Fruit fly (Drosophila melanogaster) whole organism, embryonic: ENCODE measurements around the gene Cbl.

Source experiments
- Antp ChIP-seq: fragments of 200-800 bp; sonication (Bioruptor generic); optimal IDR thresholded peaks from 3 replicates; lab custom pipeline; 2016; ENCODE audit warnings: missing biosample characterization, missing genetic modification characterization
- BtbVII ChIP-seq: fragments of 200-800 bp; sonication (Bioruptor generic); optimal IDR thresholded peaks from 3 replicates; lab custom pipeline; 2017; ENCODE audit warnings: missing biosample characterization, mild to moderate bottlenecking, missing genetic modification characterization
- CG10267 ChIP-seq: fragments of 200-800 bp; sonication (Bioruptor generic); optimal IDR thresholded peaks from 2 replicates; lab custom pipeline; 2018; ENCODE audit warnings: missing biosample characterization, mild to moderate bottlenecking, missing genetic modification characterization, moderate library complexity
- CG10366 ChIP-seq: fragments of 200-800 bp; sonication (Bioruptor generic); IDR thresholded peaks from 2 replicates; pipeline ENCODE4 v1.3.6; 2022; ENCODE audit warnings: missing biosample characterization, missing genetic modification characterization
- CG10959 ChIP-seq: fragments of 200-800 bp; sonication (Bioruptor generic); IDR thresholded peaks from 2 replicates; pipeline ENCODE4 v1.3.6; 2022; ENCODE audit warnings: missing biosample characterization, missing genetic modification characterization
- CG10979 ChIP-seq: fragments of 200-800 bp; sonication (Bioruptor generic); optimal IDR thresholded peaks from 2 replicates; lab custom pipeline; 2018; ENCODE audit warnings: missing biosample characterization, mild to moderate bottlenecking, missing genetic modification characterization, moderate library complexity
- CG11504 ChIP-seq: fragments of 200-800 bp; sonication (Bioruptor generic); optimal IDR thresholded peaks from 3 replicates; lab custom pipeline; 2019; ENCODE audit warnings: missing biosample characterization, mild to moderate bottlenecking, missing genetic modification characterization, moderate library complexity
- CG12391 ChIP-seq: fragments of 200-800 bp; sonication (Bioruptor generic); optimal IDR thresholded peaks from 3 replicates; lab custom pipeline; 2018; ENCODE audit warnings: missing biosample characterization, mild to moderate bottlenecking, missing genetic modification characterization, moderate library complexity
- CG14014 ChIP-seq: fragments of 200-800 bp; sonication (Bioruptor generic); IDR thresholded peaks from 2 replicates; pipeline ENCODE4 v1.3.6; 2022; ENCODE audit warnings: missing biosample characterization, missing genetic modification characterization
- CG17328 ChIP-seq: fragments of 200-800 bp; sonication (Bioruptor generic); IDR thresholded peaks from 2 replicates; pipeline ENCODE4 v1.3.6; 2022; ENCODE audit warnings: missing biosample characterization, missing genetic modification characterization
- CG17568 ChIP-seq: fragments of 200-800 bp; sonication (Bioruptor generic); optimal IDR thresholded peaks from 2 replicates; lab custom pipeline; 2018; ENCODE audit warnings: missing biosample characterization, mild to moderate bottlenecking, missing genetic modification characterization, moderate library complexity
- CG18476 ChIP-seq: fragments of 200-800 bp; sonication (Bioruptor generic); optimal IDR thresholded peaks from 2 replicates; lab custom pipeline; 2016; ENCODE audit warnings: missing biosample characterization, mild to moderate bottlenecking, missing genetic modification characterization
- CG2875 ChIP-seq: fragments of 200-800 bp; sonication (Bioruptor generic); optimal IDR thresholded peaks from 2 replicates; lab custom pipeline; 2017; ENCODE audit warnings: missing biosample characterization, mild to moderate bottlenecking, missing genetic modification characterization, missing genetic modification reagents
- CG31441 ChIP-seq: fragments of 200-800 bp; sonication (Bioruptor generic); IDR thresholded peaks from 2 replicates; pipeline ENCODE4 v1.3.6; 2022; ENCODE audit warnings: missing biosample characterization, missing genetic modification characterization
- CG32772 ChIP-seq: fragments of 200-800 bp; sonication (Bioruptor generic); IDR thresholded peaks from 2 replicates; pipeline ENCODE4 v1.3.6; 2022; ENCODE audit warnings: missing biosample characterization, missing genetic modification characterization
- CG42726 ChIP-seq: fragments of 200-800 bp; sonication (Bioruptor generic); IDR thresholded peaks from 2 replicates; pipeline ENCODE4 v1.3.6; 2022; ENCODE audit warnings: missing biosample characterization, missing genetic modification characterization; ENCODE audit not compliant: partially characterized antibody
- CG4617 ChIP-seq: fragments of 200-800 bp; sonication (Bioruptor generic); optimal IDR thresholded peaks from 3 replicates; lab custom pipeline; 2016; ENCODE audit warnings: missing biosample characterization, missing genetic modification characterization, borderline replicate concordance
- CG4820 ChIP-seq: fragments of 200-800 bp; sonication (Bioruptor generic); optimal IDR thresholded peaks from 3 replicates; lab custom pipeline; 2016; ENCODE audit warnings: missing biosample characterization, missing genetic modification characterization
- CG5180 ChIP-seq: fragments of 200-800 bp; sonication (Bioruptor generic); optimal IDR thresholded peaks from 3 replicates; lab custom pipeline; 2017; ENCODE audit warnings: missing biosample characterization, missing genetic modification characterization, mild to moderate bottlenecking, moderate library complexity, missing genetic modification reagents
- CG6689 ChIP-seq: fragments of 200-800 bp; sonication (Bioruptor generic); IDR thresholded peaks from 2 replicates; pipeline ENCODE4 v1.3.6; 2022; ENCODE audit warnings: missing biosample characterization, missing genetic modification characterization
- CG7745 ChIP-seq: fragments of 200-800 bp; sonication (Bioruptor generic); optimal IDR thresholded peaks from 2 replicates; lab custom pipeline; 2018; ENCODE audit warnings: missing biosample characterization, mild to moderate bottlenecking, missing genetic modification characterization, moderate library complexity
- CG7839 ChIP-seq: fragments of 200-800 bp; sonication (Bioruptor generic); optimal IDR thresholded peaks from 3 replicates; lab custom pipeline; 2018; ENCODE audit warnings: missing biosample characterization, mild to moderate bottlenecking, missing genetic modification characterization, moderate library complexity
- CG8089 ChIP-seq: fragments of 200-800 bp; sonication (Bioruptor generic); optimal IDR thresholded peaks from 3 replicates; lab custom pipeline; 2016; ENCODE audit warnings: missing biosample characterization, missing genetic modification characterization
- CG8388 ChIP-seq: fragments of 200-800 bp; sonication (Bioruptor generic); optimal IDR thresholded peaks from 2 replicates; lab custom pipeline; 2019; ENCODE audit warnings: missing biosample characterization, mild to moderate bottlenecking, missing genetic modification characterization, moderate library complexity
- D ChIP-seq, 2 experiments: fragments of 200-800 bp in 1 of 2; fragments of >200 bp in 1 of 2; sonication (Bioruptor generic) in 1 of 2; optimal IDR thresholded peaks; 2 replicates in 1 of 2; 3 replicates in 1 of 2; lab custom pipeline; 2017; ENCODE audit warnings: mild to moderate bottlenecking in 1 of 2, missing biosample characterization in 1 of 2, missing genetic modification characterization in 1 of 2, missing genetic modification reagents in 1 of 2
- D19B ChIP-seq: fragments of 200-800 bp; sonication (Bioruptor generic); optimal IDR thresholded peaks from 2 replicates; lab custom pipeline; 2017; ENCODE audit warnings: missing biosample characterization, mild to moderate bottlenecking, missing genetic modification characterization
- Dip2 ChIP-seq: fragments of 200-800 bp; sonication (Bioruptor generic); IDR thresholded peaks from 2 replicates; pipeline ENCODE4 v1.3.6; 2022; ENCODE audit warnings: missing biosample characterization, missing genetic modification characterization
- HHEX ChIP-seq: fragments of 200-800 bp; sonication (Bioruptor generic); optimal IDR thresholded peaks from 3 replicates; lab custom pipeline; 2017; ENCODE audit warnings: missing biosample characterization, mild to moderate bottlenecking, missing genetic modification characterization, missing genetic modification reagents
- Meics ChIP-seq: fragments of 200-800 bp; sonication (Bioruptor generic); optimal IDR thresholded peaks from 2 replicates; lab custom pipeline; 2017; ENCODE audit warnings: missing biosample characterization, mild to moderate bottlenecking, missing genetic modification characterization
- Ssrp ChIP-seq: fragments of 200-800 bp; sonication (Bioruptor generic); optimal IDR thresholded peaks from 2 replicates; lab custom pipeline; 2018; ENCODE audit warnings: missing biosample characterization, mild to moderate bottlenecking, missing genetic modification characterization, moderate library complexity
- ap ChIP-seq: fragments of 200-800 bp; sonication (Bioruptor generic); IDR thresholded peaks from 2 replicates; pipeline ENCODE4 v1.3.6; 2022; ENCODE audit warnings: missing biosample characterization, missing genetic modification characterization
- ara ChIP-seq: fragments of 200-800 bp; sonication (Bioruptor generic); IDR thresholded peaks from 2 replicates; pipeline ENCODE4 v1.3.6; 2022; ENCODE audit warnings: missing biosample characterization, missing genetic modification characterization
- az2 ChIP-seq: fragments of 200-800 bp; sonication (Bioruptor generic); optimal IDR thresholded peaks from 3 replicates; lab custom pipeline; 2016; ENCODE audit warnings: missing biosample characterization, missing genetic modification characterization
- bcd ChIP-seq: fragments of 200-800 bp; sonication (Bioruptor generic); optimal IDR thresholded peaks from 2 replicates; lab custom pipeline; 2017; ENCODE audit warnings: missing biosample characterization, mild to moderate bottlenecking, missing genetic modification characterization
- caup ChIP-seq: fragments of 200-800 bp; sonication (Bioruptor generic); optimal IDR thresholded peaks from 3 replicates; lab custom pipeline; 2017; ENCODE audit warnings: missing biosample characterization, mild to moderate bottlenecking, missing genetic modification characterization, moderate library complexity; ENCODE audit not compliant: severe bottlenecking
- corto ChIP-seq: fragments of 200-800 bp; sonication (Bioruptor generic); optimal IDR thresholded peaks from 2 replicates; lab custom pipeline; 2016; ENCODE audit warnings: missing biosample characterization, mild to moderate bottlenecking, missing genetic modification characterization, moderate library complexity
- cwo ChIP-seq: fragments of 200-800 bp; sonication (Bioruptor generic); optimal IDR thresholded peaks from 3 replicates; lab custom pipeline; 2017; ENCODE audit warnings: missing biosample characterization, missing genetic modification characterization, mild to moderate bottlenecking, moderate library complexity, missing genetic modification reagents
- dmrt11E ChIP-seq: fragments of 200-800 bp; sonication (Bioruptor generic); optimal IDR thresholded peaks from 3 replicates; lab custom pipeline; 2018; ENCODE audit warnings: missing biosample characterization, mild to moderate bottlenecking, missing genetic modification characterization, moderate library complexity
- eve ChIP-seq, 2 experiments: fragments of >200 bp; optimal IDR thresholded peaks; 2 replicates each; lab custom pipeline; 2017; ENCODE audit warnings: missing biosample characterization in 2 of 2, missing genetic modification characterization in 2 of 2
- gem ChIP-seq: fragments of 200-800 bp; sonication (Bioruptor generic); optimal IDR thresholded peaks from 2 replicates; lab custom pipeline; 2019; ENCODE audit warnings: missing biosample characterization, mild to moderate bottlenecking, missing genetic modification characterization, moderate library complexity
- h ChIP-seq: fragments of >200 bp; optimal IDR thresholded peaks from 2 replicates; lab custom pipeline; 2017
- maf-S ChIP-seq: fragments of 200-800 bp; sonication (Bioruptor generic); optimal IDR thresholded peaks from 2 replicates; lab custom pipeline; 2016; ENCODE audit warnings: missing biosample characterization, missing genetic modification characterization
- nmo ChIP-seq: fragments of 200-800 bp; sonication (Bioruptor generic); optimal IDR thresholded peaks from 2 replicates; lab custom pipeline; 2018; ENCODE audit warnings: missing biosample characterization, mild to moderate bottlenecking, missing genetic modification characterization, moderate library complexity
- onecut ChIP-seq: fragments of 200-800 bp; sonication (Bioruptor generic); IDR thresholded peaks from 2 replicates; pipeline ENCODE4 v1.3.6; 2022; ENCODE audit warnings: missing biosample characterization, missing genetic modification characterization
- row ChIP-seq: fragments of 200-800 bp; sonication (Bioruptor generic); IDR thresholded peaks from 3 replicates; pipeline ENCODE4 v1.3.6; 2022; ENCODE audit warnings: missing biosample characterization, missing genetic modification characterization
- sisA ChIP-seq: fragments of 200-800 bp; sonication (Bioruptor generic); IDR thresholded peaks from 2 replicates; pipeline ENCODE4 v1.3.6; 2022; ENCODE audit warnings: missing biosample characterization, missing genetic modification characterization
- stwl ChIP-seq: fragments of 200-800 bp; sonication (Bioruptor generic); optimal IDR thresholded peaks from 3 replicates; lab custom pipeline; 2018; ENCODE audit warnings: missing biosample characterization, mild to moderate bottlenecking, missing genetic modification characterization, moderate library complexity
- tap ChIP-seq: fragments of 200-800 bp; optimal IDR thresholded peaks from 3 replicates; lab custom pipeline; 2019; ENCODE audit warnings: missing biosample characterization, mild to moderate bottlenecking, missing genetic modification characterization, moderate library complexity
- zen ChIP-seq: fragments of 200-800 bp; sonication (Bioruptor generic); optimal IDR thresholded peaks from 3 replicates; lab custom pipeline; 2018; ENCODE audit warnings: missing biosample characterization, mild to moderate bottlenecking, missing genetic modification characterization, moderate library complexity

The Cbl gene

dm6 chr3L:8395630-8396168 lies 29.1 kb upstream of the Cbl start, which contains the start of gene CG7120 (continued):
- peak; percentile 61 for TF ChIP-seq CG4820
- peak; percentile 50 for TF ChIP-seq Meics (GFP tag; lab: Kevin White, UChicago)
- TF ChIP-seq gem (tag; lab: Kevin White, UChicago), result peak; percentile 63
- no peak for TF ChIP-seq D (optimal IDR thresholded peaks at IDR 0.05; lab: Kevin White, UChicago)
- TF ChIP-seq D (GFP tag; optimal IDR thresholded peaks at IDR 0.05; lab: Kevin White, UChicago), result peak; percentile 62
- peak; percentile 93 for TF ChIP-seq CG11504 (tag; lab: Kevin White, UChicago)
- peak; percentile 21 for TF ChIP-seq CG2875 (GFP tag; lab: Kevin White, UChicago)
- TF ChIP-seq h (lab: Kevin White, UChicago), result no peak
- TF ChIP-seq CG17328 (GFP tag; lab: Robert Waterston, UW), result peak; percentile 56
- peak; percentile 31 for TF ChIP-seq CG18476 (GFP tag; lab: Kevin White, UChicago)
- no peak for TF ChIP-seq CG7745 (tag; lab: Kevin White, UChicago)
- TF ChIP-seq az2, result peak; percentile 65
- peak; percentile 68 for TF ChIP-seq CG7839
- peak; percentile 16; the same call in 1 of the 2 replicates for TF ChIP-seq CG10366 (GFP tag; lab: Robert Waterston, UW)
- TF ChIP-seq CG6689 (GFP tag; lab: Robert Waterston, UW), result 0 out of 2 replicates have a peak, but pooled peaks have one; percentile 33
- peak; percentile 5 for TF ChIP-seq CG10267 (tag; lab: Kevin White, UChicago)
- peak; percentile 43 for TF ChIP-seq ara (GFP tag; lab: Robert Waterston, UW)
- peak; percentile 58 for TF ChIP-seq CG12391 (tag; lab: Kevin White, UChicago)
- no peak for TF ChIP-seq ap (GFP tag; lab: Robert Waterston, UW)
- peak; percentile 15 for TF ChIP-seq CG5180 (GFP tag; lab: Kevin White, UChicago)
- peak; percentile 26 for TF ChIP-seq caup
- TF ChIP-seq maf-S (GFP tag; lab: Kevin White, UChicago), result peak; percentile 26
- TF ChIP-seq zen (tag; lab: Kevin White, UChicago), result peak; percentile 37
- peak; percentile 41 for TF ChIP-seq cwo (GFP tag; lab: Kevin White, UChicago)
- TF ChIP-seq row (GFP tag; lab: Robert Waterston, UW), result peak; percentile 54
- no peak for TF ChIP-seq corto (GFP tag; lab: Kevin White, UChicago)
- peak; percentile 36 for TF ChIP-seq BtbVII (GFP tag; lab: Kevin White, UChicago)
- TF ChIP-seq stwl (tag; lab: Kevin White, UChicago), result no peak
- TF ChIP-seq nmo (GFP tag; lab: Kevin White, UChicago), result peak; percentile 70
- TF ChIP-seq Dip2 (GFP tag; lab: Robert Waterston, UW), result no peak
- no peak for TF ChIP-seq onecut (GFP tag; lab: Robert Waterston, UW)
- no peak for TF ChIP-seq tap (tag; lab: Kevin White, UChicago)
- 0 out of 2 replicates have a peak, but pooled peaks have one; percentile 25 for TF ChIP-seq sisA (GFP tag; lab: Robert Waterston, UW)
- peak; percentile 66 for TF ChIP-seq dmrt11E (tag; lab: Kevin White, UChicago)
- no peak for TF ChIP-seq CG32772 (GFP tag; lab: Robert Waterston, UW)
- TF ChIP-seq CG17568 (GFP tag; lab: Kevin White, UChicago), result no peak
- no peak for TF ChIP-seq CG42726 (GFP tag; lab: Robert Waterston, UW)
- peak; percentile 3 for TF ChIP-seq D19B (GFP tag; lab: Kevin White, UChicago)
- TF ChIP-seq CG4617 (GFP tag; lab: Kevin White, UChicago), result peak; percentile 9
- peak; percentile 41; the same call in 1 of the 2 replicates for TF ChIP-seq CG14014 (GFP tag; lab: Robert Waterston, UW)
- TF ChIP-seq CG10979 (tag; lab: Kevin White, UChicago), result peak; percentile 74
- peak; percentile 39 for TF ChIP-seq CG8388 (GFP tag; lab: Kevin White, UChicago)
- no peak for TF ChIP-seq eve (GFP tag; optimal IDR thresholded peaks at IDR 0.05; lab: Kevin White, UChicago)
- TF ChIP-seq bcd (GFP tag; lab: Kevin White, UChicago), result peak; percentile 27
- TF ChIP-seq Antp, result peak; percentile 37
- peak; percentile 1 for TF ChIP-seq HHEX (GFP tag; lab: Kevin White, UChicago)
- peak; percentile 35; the same call in 1 of the 2 replicates for TF ChIP-seq CG31441
- TF ChIP-seq Ssrp, result peak; percentile 50
- TF ChIP-seq CG8089 (GFP tag; lab: Kevin White, UChicago), result peak; percentile 51
- no peak for TF ChIP-seq CG10959 (GFP tag; lab: Robert Waterston, UW)
